Fruit fly (Drosophila melanogaster) Kc167 (cell line): Measurements from ENCODE around the gene Rbcn-3A.

ENCODE experiments used
- Myc ChIP-seq: fragments of >200 bp; optimal IDR thresholded peaks from 2 replicates; lab custom pipeline; 2017; ENCODE audit warnings: missing external identifiers
- Sin3A ChIP-seq: fragments of >200 bp; optimal IDR thresholded peaks from 2 replicates; lab custom pipeline; 2018; ENCODE audit warnings: missing external identifiers
- h ChIP-seq: fragments of >200 bp; optimal IDR thresholded peaks from 3 replicates; lab custom pipeline; 2018; ENCODE audit warnings: missing external identifiers
- insv ChIP-seq: fragments of >200 bp; optimal IDR thresholded peaks from 3 replicates; lab custom pipeline; 2018; ENCODE audit warnings: missing external identifiers
- psq ChIP-seq: fragments of >200 bp; optimal IDR thresholded peaks from 2 replicates; lab custom pipeline; 2017; ENCODE audit warnings: missing external identifiers
- ttk ChIP-seq: sonication (Bioruptor generic); optimal IDR thresholded peaks from 2 replicates; lab custom pipeline; 2017; ENCODE audit warnings: missing external identifiers

- TF ChIP-seq ttk (no peak), Sin3A (lab: Kevin White, UChicago) (no peak), insv (lab: Kevin White, UChicago) (no peak), Myc (lab: Kevin White, UChicago) (no peak), psq (lab: Kevin White, UChicago) (no peak), h (lab: Kevin White, UChicago) (no peak)
These were observed 8.4 kb upstream of the Rbcn-3A start for dm6 chrX:6263614-6264130.
